Worm (Caenorhabditis elegans): ENCODE results near the gene agt-2.

DNA sequence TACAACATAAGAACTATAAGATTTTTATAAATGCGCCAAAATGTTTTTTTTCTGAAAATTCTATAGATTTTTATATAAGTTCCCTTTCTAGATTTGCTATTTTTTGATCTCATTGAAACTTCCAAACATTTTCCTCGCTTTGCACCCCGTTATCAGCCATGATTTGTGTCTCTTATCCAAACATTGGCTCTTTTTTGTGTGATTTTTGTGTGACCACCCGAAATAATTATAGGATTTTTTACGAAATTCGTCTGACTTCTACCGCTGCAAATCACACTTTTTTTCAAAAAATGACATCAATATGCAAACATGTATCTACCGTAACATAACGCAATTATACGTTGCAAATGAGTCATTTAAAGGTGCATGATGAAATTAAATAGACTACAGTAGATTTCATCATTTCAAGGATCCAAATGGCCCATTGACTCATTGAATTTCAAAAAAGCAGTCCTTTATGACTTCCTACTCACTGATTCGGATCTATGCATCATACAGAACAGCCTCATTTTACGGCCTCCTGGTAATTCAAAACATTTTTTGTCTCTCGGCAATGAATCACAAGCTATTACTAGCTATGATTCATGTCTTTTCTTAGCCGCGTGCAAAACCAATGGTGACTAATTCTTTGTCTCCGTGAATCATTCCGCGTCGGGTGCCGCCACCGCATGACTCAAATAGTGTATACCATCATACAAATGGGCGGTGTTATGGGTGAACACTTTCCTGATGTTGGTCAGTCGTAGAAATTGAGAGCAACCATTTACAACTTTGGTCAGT is 41.1 kb downstream of the agt-2 start:
- TF ChIP-seq fkh-10 (GFP tag; optimal IDR thresholded peaks at IDR 0.05) = no peak
- no peak for TF ChIP-seq ZK546.5 (tag; optimal IDR thresholded peaks at IDR 0.05)
- TF ChIP-seq nhr-28 (tag; optimal IDR thresholded peaks at IDR 0.05) = no peak
- TF ChIP-seq egl-27 (tag; optimal IDR thresholded peaks at IDR 0.05) = no peak
- TF ChIP-seq unc-39 (tag; optimal IDR thresholded peaks at IDR 0.05) = no peak
- TF ChIP-seq elt-3 (tag; optimal IDR thresholded peaks at IDR 0.05) = no peak
- TF ChIP-seq elt-1 (tag; optimal IDR thresholded peaks at IDR 0.05) = no peak
- no peak for TF ChIP-seq ztf-11 (tag; optimal IDR thresholded peaks at IDR 0.05)

All from whole organism, L3 larva.